Worm (Caenorhabditis elegans): ENCODE results near the gene F53F4.17.

- TF ChIP-seq ama-1 (optimal IDR thresholded peaks at IDR 0.05) = no peak
- no peak for TF ChIP-seq snpc-4 (tag; optimal IDR thresholded peaks at IDR 0.05)
- TF ChIP-seq zag-1 (tag; optimal IDR thresholded peaks at IDR 0.05) = no peak
- no peak for TF ChIP-seq nhr-237 (tag; optimal IDR thresholded peaks at IDR 0.05)
- TF ChIP-seq ceh-82 (tag; optimal IDR thresholded peaks at IDR 0.05) = no peak
- TF ChIP-seq nhr-25 (tag; optimal IDR thresholded peaks at IDR 0.05) = no peak
- no peak for TF ChIP-seq unc-39 (tag; optimal IDR thresholded peaks at IDR 0.05)
- no peak for TF ChIP-seq nhr-11 (tag; optimal IDR thresholded peaks at IDR 0.05)
- no peak for TF ChIP-seq nhr-76 (tag; optimal IDR thresholded peaks at IDR 0.05)
- TF ChIP-seq nhr-77 (tag; optimal IDR thresholded peaks at IDR 0.05) = no peak
- no peak for TF ChIP-seq nfya-1 (tag; optimal IDR thresholded peaks at IDR 0.05; ENCODE audit: insufficient read depth)
These were observed 10.5 kb upstream of the F53F4.17 start for ce11 chrV:13577463-13577862.

All from whole organism, L3 larva.